Fruit fly (Drosophila melanogaster) whole organism, adult: ENCODE results near the gene TrxT.

ENCODE experiments used
- CG11617 ChIP-seq: fragments of 200-800 bp; sonication (Bioruptor generic); optimal IDR thresholded peaks from 2 replicates; lab custom pipeline; 2017; ENCODE audit warnings: mild to moderate bottlenecking, missing biosample characterization, missing genetic modification reagents, missing genetic modification characterization
- CG33017 ChIP-seq: fragments of 200-800 bp; sonication (Bioruptor generic); optimal IDR thresholded peaks from 2 replicates; lab custom pipeline; 2018; ENCODE audit warnings: missing biosample characterization, mild to moderate bottlenecking, missing genetic modification characterization, moderate library complexity
- CG5204 ChIP-seq: fragments of 200-800 bp; sonication (Bioruptor generic); optimal IDR thresholded peaks from 2 replicates; lab custom pipeline; 2016; ENCODE audit warnings: missing biosample characterization, missing genetic modification characterization
- CG7045 ChIP-seq: fragments of 200-800 bp; sonication (Bioruptor generic); optimal IDR thresholded peaks from 2 replicates; lab custom pipeline; 2017; ENCODE audit warnings: missing biosample characterization, mild to moderate bottlenecking, missing genetic modification characterization
- CG7101 ChIP-seq: fragments of 200-800 bp; sonication (Bioruptor generic); optimal IDR thresholded peaks from 2 replicates; lab custom pipeline; 2018; ENCODE audit warnings: missing biosample characterization, mild to moderate bottlenecking, missing genetic modification characterization, moderate library complexity
- Clk ChIP-seq: fragments of 200-800 bp; sonication (Bioruptor generic); optimal IDR thresholded peaks from 2 replicates; lab custom pipeline; 2017; ENCODE audit warnings: missing biosample characterization, missing genetic modification characterization
- Hr96 ChIP-seq: fragments of 200-800 bp; sonication (Bioruptor generic); optimal IDR thresholded peaks from 2 replicates; lab custom pipeline; 2016; ENCODE audit warnings: missing biosample characterization, missing genetic modification characterization
- Mnt ChIP-seq: fragments of 200-800 bp; sonication (Bioruptor generic); optimal IDR thresholded peaks from 2 replicates; lab custom pipeline; 2016; ENCODE audit warnings: missing biosample characterization, mild to moderate bottlenecking, missing genetic modification characterization
- bab1 ChIP-seq: fragments of 200-800 bp; sonication (Bioruptor generic); optimal IDR thresholded peaks from 3 replicates; lab custom pipeline; 2019; ENCODE audit warnings: missing biosample characterization, mild to moderate bottlenecking, missing genetic modification characterization, moderate library complexity
- cnc ChIP-seq, 2 experiments: fragments of >200 bp; optimal IDR thresholded peaks; 2 replicates each; lab custom pipeline; 2017
- kay ChIP-seq: fragments of 200-800 bp; sonication (Bioruptor generic); peaks from one replicate; lab custom pipeline; 2016; ENCODE audit warnings: missing biosample characterization, missing genetic modification characterization, borderline replicate concordance
- ovo ChIP-seq: fragments of 200-800 bp; sonication (Bioruptor generic); optimal IDR thresholded peaks from 2 replicates; lab custom pipeline; 2016; ENCODE audit warnings: missing biosample characterization, missing genetic modification characterization

DNA sequence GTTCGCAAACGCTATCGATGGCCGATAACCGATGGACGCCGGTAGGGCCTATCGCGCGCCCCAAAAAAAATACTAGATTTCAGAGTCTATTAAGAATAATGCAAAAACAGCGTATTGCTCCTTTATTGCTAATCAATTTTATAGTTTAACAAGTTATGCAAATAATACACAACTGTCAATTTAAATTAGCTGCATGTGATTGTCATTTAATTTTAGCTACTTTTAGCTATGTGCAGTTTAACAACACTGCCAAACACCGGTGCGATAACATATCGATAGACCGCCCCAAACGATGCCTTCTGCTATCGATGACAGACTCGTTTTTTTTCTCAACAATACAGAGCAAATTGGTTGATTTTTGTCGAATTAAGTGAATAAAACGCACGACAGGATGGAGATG is 2.7 kb downstream of the TrxT start, which contains the start of the genes Cdk7 and snf:
- peak; percentile 32 for TF ChIP-seq CG7101 (tag; lab: Kevin White, UChicago)
- TF ChIP-seq Clk (GFP tag; lab: Kevin White, UChicago): no peak
- TF ChIP-seq Hr96 (GFP tag; lab: Kevin White, UChicago): peak; percentile 36
- peak; percentile 46 for TF ChIP-seq ovo
- peak; percentile 36 for TF ChIP-seq Mnt
- no peak for TF ChIP-seq CG7045 (GFP tag; lab: Kevin White, UChicago)
- TF ChIP-seq CG5204 (GFP tag; lab: Kevin White, UChicago): no peak
- peak; percentile 35 for TF ChIP-seq bab1 (GFP tag; lab: Kevin White, UChicago)
- TF ChIP-seq kay (GFP tag; lab: Kevin White, UChicago): no peak
- TF ChIP-seq cnc (optimal IDR thresholded peaks at IDR 0.05; lab: Kevin White, UChicago): no peak
- peak; percentile 0 for TF ChIP-seq CG11617 (GFP tag; lab: Kevin White, UChicago)
- no peak for TF ChIP-seq CG33017 (tag; lab: Kevin White, UChicago)
